Fruit fly (Drosophila melanogaster): ENCODE data around the gene alphaTub85E.
A peak's percentile ranks its signal among the peaks of the same experiment; 100 is the strongest.

The alphaTub85E gene

dm6 chr3R:9759360-9760191 lies 26.5 kb upstream of the alphaTub85E start, which contains the start of gene Mpi (continued):
- TF ChIP-seq bbx (GFP tag; IDR thresholded peaks at IDR 0.05; ENCODE audit: partially characterized antibody) (peak; percentile 56; the same call in 1 of the 2 replicates), CG15601 (tag; optimal IDR thresholded peaks at IDR 0.05) (no peak), Dip3 (GFP tag; optimal IDR thresholded peaks at IDR 0.05) (no peak), trh (GFP tag; optimal IDR thresholded peaks at IDR 0.05) (no peak), BtbVII (GFP tag; optimal IDR thresholded peaks at IDR 0.05) (no peak), lbe (GFP tag; optimal IDR thresholded peaks at IDR 0.05) (peak; percentile 51), fd96Cb (tag; optimal IDR thresholded peaks at IDR 0.05) (peak; percentile 19), tgo (GFP tag; IDR thresholded peaks at IDR 0.05) (no peak), Poxn (GFP tag; IDR thresholded peaks at IDR 0.05) (no peak), fd102C (GFP tag; optimal IDR thresholded peaks at IDR 0.05) (no peak), CG2678 (tag; optimal IDR thresholded peaks at IDR 0.05) (no peak), Xrp1 (GFP tag; IDR thresholded peaks at IDR 0.05) (peak; percentile 49; the same call in 1 of the 2 replicates), CG1024 (GFP tag; IDR thresholded peaks at IDR 0.05) (no peak), CG34422 (GFP tag; IDR thresholded peaks at IDR 0.05) (0 out of 3 replicates have a peak, but pooled peaks have one; percentile 30), CG42726 (GFP tag; IDR thresholded peaks at IDR 0.05; ENCODE audit: partially characterized antibody) (no peak), MTF-1 (GFP tag; optimal IDR thresholded peaks at IDR 0.05; ENCODE audit: borderline replicate concordance) (no peak), Dek (tag; optimal IDR thresholded peaks at IDR 0.05) (no peak), fu2 (GFP tag; optimal IDR thresholded peaks at IDR 0.05) (no peak), CG11456 (GFP tag; IDR thresholded peaks at IDR 0.05) (no peak), Ptx1 (GFP tag; IDR thresholded peaks at IDR 0.05) (no peak), vvl (GFP tag; IDR thresholded peaks at IDR 0.05) (peak; percentile 53), Jarid2 (GFP tag; optimal IDR thresholded peaks at IDR 0.05) (no peak), CG13775 (GFP tag; optimal IDR thresholded peaks at IDR 0.05) (no peak), gcm2 (GFP tag; optimal IDR thresholded peaks at IDR 0.05) (no peak), hb (GFP tag; IDR thresholded peaks at IDR 0.05; ENCODE audit: partially characterized antibody) (no peak), Sry-δ (GFP tag; optimal IDR thresholded peaks at IDR 0.05) (peak; percentile 77), az2 (GFP tag; optimal IDR thresholded peaks at IDR 0.05) (peak; percentile 37), sisA (GFP tag; IDR thresholded peaks at IDR 0.05) (no peak), Bdp1 (GFP tag; optimal IDR thresholded peaks at IDR 0.05) (no peak), unc-4 (GFP tag; IDR thresholded peaks at IDR 0.05; ENCODE audit: partially characterized antibody) (peak; percentile 63), D19B (GFP tag; optimal IDR thresholded peaks at IDR 0.05) (no peak), ewg (GFP tag; optimal IDR thresholded peaks at IDR 0.05) (no peak), tio (GFP tag; optimal IDR thresholded peaks at IDR 0.05) (no peak), bsh (GFP tag; optimal IDR thresholded peaks at IDR 0.05) (peak in 1 of 2 experiments; percentile 42), Optix (GFP tag; IDR thresholded peaks at IDR 0.05) (no peak), croc (GFP tag; conservative IDR thresholded peaks at IDR 0.05) (no peak), Lim3 (GFP tag; IDR thresholded peaks at IDR 0.05) (no peak), dpn (GFP tag; optimal IDR thresholded peaks at IDR 0.05) (peak in 1 of 2 experiments; percentile 25), CG8089 (GFP tag; optimal IDR thresholded peaks at IDR 0.05) (no peak), CG3995 (GFP tag; optimal IDR thresholded peaks at IDR 0.05) (peak; percentile 82), CG31388 (GFP tag; optimal IDR thresholded peaks at IDR 0.05) (no peak), hkb (optimal IDR thresholded peaks at IDR 0.05) (no peak), hkb (GFP tag; IDR thresholded peaks at IDR 0.05) (0 out of 2 replicates have a peak, but pooled peaks have one; percentile 25), Meics (GFP tag; optimal IDR thresholded peaks at IDR 0.05) (no peak), CG6813 (GFP tag; optimal IDR thresholded peaks at IDR 0.05) (no peak), Oli (tag; optimal IDR thresholded peaks at IDR 0.05) (no peak), maf-S (GFP tag; optimal IDR thresholded peaks at IDR 0.05) (no peak), CG13123 (GFP tag; optimal IDR thresholded peaks at IDR 0.05) (no peak), CG43689 (GFP tag; IDR thresholded peaks at IDR 0.05) (no peak)

Measured in whole organism, embryonic.